Worm (Caenorhabditis elegans) whole organism, dauer: Measurements from ENCODE around the gene jip-1.
"Not testable (repeated sequence)": the region's sequence is repeated elsewhere in the genome, so short reads cannot be mapped to it uniquely, and the experiment has no call there.

Experiments
- unc-62 ChIP-seq: sonication (generic microtip); optimal IDR thresholded peaks from 2 replicates; lab custom pipeline; 2017; ENCODE audit warnings: missing biosample characterization, missing genetic modification reagents, missing genetic modification characterization

Gene jip-1

ce11 chrII:1326689-1327088 lies at the start of gene jip-1:
Gene jip-1 (plus strand): TSS chrII:1326989.
- no peak for TF ChIP-seq unc-62 (GFP tag; lab: Kevin White, UChicago)

- TF ChIP-seq unc-62 (GFP tag; lab: Kevin White, UChicago), result not testable (repeated sequence)
Observed at ce11 chrII:1278350-1278749, 48.4 kb upstream of the jip-1 start, which contains the start of gene srz-63. Gene srz-63 (plus strand): TSS chrII:1278650.

ce11 chrII:1284985-1285384 lies 41.8 kb upstream of the jip-1 start:
- TF ChIP-seq unc-62 (GFP tag; lab: Kevin White, UChicago), result no peak

ce11 chrII:1285514-1285913 lies 41.3 kb upstream of the jip-1 start, which contains the start of the genes Y57G7A.6 and Y57G7A.3:
Gene Y57G7A.6 (minus strand): TSS chrII:1285614.
Gene Y57G7A.3 (plus strand): TSS chrII:1285782.
- no peak for TF ChIP-seq unc-62 (GFP tag; lab: Kevin White, UChicago)

- TF ChIP-seq unc-62 (GFP tag; lab: Kevin White, UChicago), result no peak
Observed at ce11 chrII:1293157-1293556, 33.6 kb upstream of the jip-1 start, which contains the start of gene srz-64. Gene srz-64 (minus strand): TSS chrII:1293257.

- no peak for TF ChIP-seq unc-62 (GFP tag; lab: Kevin White, UChicago)
Observed at ce11 chrII:1295776-1296175, 31.0 kb upstream of the jip-1 start, which contains the start of gene Y57G7A.2. Gene Y57G7A.2 (plus strand): TSS chrII:1296076.

ce11 chrII:1297044-1297696 lies 29.6 kb upstream of the jip-1 start:
- no peak for TF ChIP-seq unc-62 (GFP tag; lab: Kevin White, UChicago)

ce11 chrII:1297697-1298093 lies 29.1 kb upstream of the jip-1 start:
- no peak for TF ChIP-seq unc-62 (GFP tag; lab: Kevin White, UChicago)

ce11 chrII:1298169-1298568 lies 28.6 kb upstream of the jip-1 start, which contains the start of gene Y57G7A.1:
Gene Y57G7A.1 (plus strand): TSS chrII:1298469.
- no peak for TF ChIP-seq unc-62 (GFP tag; lab: Kevin White, UChicago)

ce11 chrII:1301554-1301953 lies 25.2 kb upstream of the jip-1 start, which contains the start of gene glb-31:
Gene glb-31 (minus strand): TSS chrII:1301654.
- TF ChIP-seq unc-62 (GFP tag; lab: Kevin White, UChicago), result no peak

- no peak for TF ChIP-seq unc-62 (GFP tag; lab: Kevin White, UChicago)
Observed at ce11 chrII:1306036-1306435, 20.8 kb upstream of the jip-1 start, which contains the start of gene emc-2. Gene emc-2 (minus strand): TSS chrII:1306136.

ce11 chrII:1306550-1306949 lies 20.2 kb upstream of the jip-1 start:
- TF ChIP-seq unc-62 (GFP tag; lab: Kevin White, UChicago), result no peak

- TF ChIP-seq unc-62 (GFP tag; lab: Kevin White, UChicago), result no peak
Observed at ce11 chrII:1309892-1310516, 16.8 kb upstream of the jip-1 start, which contains the start of the genes alh-6 and fcho-1. Gene alh-6 (minus strand): TSS chrII:1310133. Gene fcho-1 (plus strand): TSS chrII:1310515.

ce11 chrII:1315245-1315644 lies 11.5 kb upstream of the jip-1 start:
- TF ChIP-seq unc-62 (GFP tag; lab: Kevin White, UChicago), result no peak

ce11 chrII:1320412-1320811 lies 6.4 kb upstream of the jip-1 start:
- no peak for TF ChIP-seq unc-62 (GFP tag; lab: Kevin White, UChicago)
